Worm (Caenorhabditis elegans) whole organism, young adult: ENCODE results near the gene clc-32.
A peak's percentile ranks its signal among the peaks of the same experiment; 100 is the strongest.

ENCODE experiments used
- B0019.2 ChIP-seq: fragments of 200-800 bp; sonication (Bioruptor generic); conservative IDR thresholded peaks from 2 replicates; pipeline ENCODE4 v1.3.6; 2022; ENCODE audit warnings: missing genetic modification reagents, missing genetic modification characterization, missing compliant biosample characterization
- F39B2.1 ChIP-seq: fragments of 200-800 bp; sonication (Bioruptor generic); IDR thresholded peaks from 2 replicates; pipeline ENCODE4 v1.3.6; 2022; ENCODE audit warnings: missing genetic modification reagents, missing genetic modification characterization, missing compliant biosample characterization
- F52B5.7 ChIP-seq: sonication (generic microtip); optimal IDR thresholded peaks from 2 replicates; lab custom pipeline; 2016; ENCODE audit warnings: mild to moderate bottlenecking, missing genetic modification characterization, missing compliant biosample characterization
- F55B11.4 ChIP-seq: sonication (generic microtip); optimal IDR thresholded peaks from 2 replicates; lab custom pipeline; 2016; ENCODE audit warnings: missing compliant biosample characterization, missing genetic modification characterization, borderline replicate concordance; ENCODE audit not compliant: insufficient read depth
- K11D2.4 ChIP-seq: fragments of 200-800 bp; sonication (Bioruptor generic); IDR thresholded peaks from 2 replicates; pipeline ENCODE4 v1.3.6; 2022; ENCODE audit warnings: missing genetic modification reagents, missing genetic modification characterization, missing compliant biosample characterization
- K12H6.12 ChIP-seq: fragments of 200-800 bp; sonication (Bioruptor generic); optimal IDR thresholded peaks from 2 replicates; lab custom pipeline; 2018; ENCODE audit warnings: mild to moderate bottlenecking, missing genetic modification characterization, missing compliant biosample characterization
- T26A5.8 ChIP-seq: sonication (generic microtip); optimal IDR thresholded peaks from 2 replicates; lab custom pipeline; 2016; ENCODE audit warnings: missing genetic modification characterization, missing compliant biosample characterization
- aptf-2 ChIP-seq: fragments of 200-800 bp; sonication (Bioruptor generic); conservative IDR thresholded peaks from 2 replicates; pipeline ENCODE4 v1.3.6; 2022; ENCODE audit warnings: missing genetic modification reagents, missing genetic modification characterization, missing compliant biosample characterization
- attf-5 ChIP-seq: fragments of 200-800 bp; sonication (Bioruptor generic); optimal IDR thresholded peaks from 2 replicates; lab custom pipeline; 2018; ENCODE audit warnings: mild to moderate bottlenecking, missing genetic modification characterization, missing compliant biosample characterization
- attf-6 ChIP-seq: fragments of 200-800 bp; sonication (Bioruptor generic); IDR thresholded peaks from 2 replicates; pipeline ENCODE4 v1.3.6; 2022; ENCODE audit warnings: missing genetic modification reagents, missing genetic modification characterization, missing compliant biosample characterization
- bed-2 ChIP-seq: fragments of 200-800 bp; sonication (Bioruptor generic); IDR thresholded peaks from 2 replicates; pipeline ENCODE4 v1.3.6; 2022; ENCODE audit warnings: missing genetic modification reagents, missing genetic modification characterization, missing compliant biosample characterization
- cebp-2 ChIP-seq: fragments of 200-800 bp; sonication (Bioruptor generic); IDR thresholded peaks from 2 replicates; pipeline ENCODE4 v1.3.6; 2022; ENCODE audit warnings: missing genetic modification characterization, missing compliant biosample characterization
- ceh-40 ChIP-seq: fragments of 200-800 bp; sonication (Bioruptor generic); IDR thresholded peaks from 2 replicates; pipeline ENCODE4 v1.3.6; 2022; ENCODE audit warnings: missing genetic modification characterization, missing compliant biosample characterization
- ceh-79 ChIP-seq: sonication (generic microtip); optimal IDR thresholded peaks from 2 replicates; lab custom pipeline; 2017; ENCODE audit warnings: mild to moderate bottlenecking, missing genetic modification characterization, missing compliant biosample characterization
- dox-1 ChIP-seq: fragments of 200-800 bp; sonication (Bioruptor generic); IDR thresholded peaks from 2 replicates; pipeline ENCODE4 v1.3.6; 2022; ENCODE audit warnings: missing genetic modification reagents, missing genetic modification characterization, missing compliant biosample characterization
- dpff-1 ChIP-seq: sonication (generic microtip); optimal IDR thresholded peaks from 2 replicates; lab custom pipeline; 2017; ENCODE audit warnings: mild to moderate bottlenecking, missing genetic modification characterization, missing compliant biosample characterization
- egl-44 ChIP-seq: fragments of 200-800 bp; sonication (Bioruptor generic); IDR thresholded peaks from 2 replicates; pipeline ENCODE4 v1.3.6; 2022; ENCODE audit warnings: missing genetic modification reagents, missing genetic modification characterization, missing compliant biosample characterization
- ekl-4 ChIP-seq: fragments of 200-800 bp; sonication (Bioruptor generic); IDR thresholded peaks from 2 replicates; pipeline ENCODE4 v1.3.6; 2022; ENCODE audit warnings: missing genetic modification reagents, missing genetic modification characterization, missing compliant biosample characterization
- hsf-1 ChIP-seq: fragments of 200-800 bp; sonication (Bioruptor generic); IDR thresholded peaks from 2 replicates; pipeline ENCODE4 v1.3.6; 2022; ENCODE audit warnings: missing genetic modification reagents, missing genetic modification characterization, missing compliant biosample characterization
- let-526 ChIP-seq: fragments of 200-800 bp; sonication (Bioruptor generic); IDR thresholded peaks from 2 replicates; pipeline ENCODE4 v1.3.6; 2022; ENCODE audit warnings: missing genetic modification reagents, missing genetic modification characterization, missing compliant biosample characterization
- lin-40 ChIP-seq: sonication (generic microtip); optimal IDR thresholded peaks from 2 replicates; lab custom pipeline; 2016; ENCODE audit warnings: missing genetic modification characterization, mild to moderate bottlenecking, missing compliant biosample characterization, missing genotype, missing genetic modification reagents
- madf-6 ChIP-seq: fragments of 200-800 bp; sonication (Bioruptor generic); IDR thresholded peaks from 2 replicates; pipeline ENCODE4 v1.3.6; 2022; ENCODE audit warnings: missing genetic modification reagents, missing genetic modification characterization, missing compliant biosample characterization
- nfyb-1 ChIP-seq: fragments of 200-800 bp; sonication (Bioruptor generic); IDR thresholded peaks from 2 replicates; pipeline ENCODE4 v1.3.6; 2022; ENCODE audit warnings: missing genetic modification reagents, missing genetic modification characterization, missing compliant biosample characterization
- nhr-80 ChIP-seq: sonication (generic microtip); optimal IDR thresholded peaks from 2 replicates; lab custom pipeline; 2016; ENCODE audit warnings: missing genetic modification characterization, missing compliant biosample characterization
- nhr-90 ChIP-seq: sonication (generic microtip); optimal IDR thresholded peaks from 2 replicates; lab custom pipeline; 2016; ENCODE audit warnings: missing genotype, mild to moderate bottlenecking, missing genetic modification characterization, missing compliant biosample characterization
- rpc-1 ChIP-seq, 2 experiments: fragments of 150-350 bp in 1 of 2; sonication (generic microtip) in 1 of 2; optimal IDR thresholded peaks; 2 replicates each; lab custom pipeline; 2014 to 2018; ENCODE audit warnings: missing biosample characterization in 1 of 2, missing genetic modification characterization in 1 of 2, missing genetic modification reagents in 1 of 2, missing genotype in 1 of 2
- sdz-38 ChIP-seq: sonication (generic microtip); optimal IDR thresholded peaks from 2 replicates; lab custom pipeline; 2016; ENCODE audit warnings: missing genotype, missing genetic modification characterization, missing compliant biosample characterization
- snpc-1.3 ChIP-seq: sonication (generic microtip); optimal IDR thresholded peaks from 2 replicates; lab custom pipeline; 2017; ENCODE audit warnings: missing genetic modification characterization, mild to moderate bottlenecking, missing compliant biosample characterization, antibody characterized with exemption, moderate library complexity, missing genotype, missing genetic modification reagents; ENCODE audit not compliant: insufficient read depth
- snpc-4 ChIP-seq, 5 experiments: fragments of 150-350 bp in 1 of 5; sonication (generic microtip) in 4 of 5; optimal IDR thresholded peaks; 2 replicates each; lab custom pipeline; 2014 to 2018; ENCODE audit warnings: missing genetic modification characterization in 5 of 5, missing biosample characterization in 3 of 5, antibody characterized with exemption in 2 of 5, mild to moderate bottlenecking in 2 of 5, missing compliant biosample characterization in 2 of 5, missing genotype in 2 of 5, moderate library complexity in 2 of 5, missing genetic modification reagents in 1 of 5
- tbp1 ChIP-seq: fragments of 200-800 bp; sonication (Bioruptor generic); optimal IDR thresholded peaks from 2 replicates; lab custom pipeline; 2018; ENCODE audit warnings: mild to moderate bottlenecking, missing genetic modification characterization, missing compliant biosample characterization
- tbx-9 ChIP-seq: sonication (generic microtip); optimal IDR thresholded peaks from 2 replicates; lab custom pipeline; 2016; ENCODE audit warnings: borderline replicate concordance, missing genetic modification characterization, inconsistent platforms, missing compliant biosample characterization
- zfh-2 ChIP-seq: fragments of 200-800 bp; sonication (Bioruptor generic); conservative IDR thresholded peaks from 2 replicates; pipeline ENCODE4 v1.3.6; 2022; ENCODE audit warnings: missing genetic modification reagents, missing genetic modification characterization, missing compliant biosample characterization
- zim-3 ChIP-seq: sonication (generic microtip); optimal IDR thresholded peaks from 2 replicates; lab custom pipeline; 2017; ENCODE audit warnings: mild to moderate bottlenecking, missing genetic modification characterization, moderate library complexity, missing compliant biosample characterization
- ztf-26 ChIP-seq: sonication (generic microtip); optimal IDR thresholded peaks from 2 replicates; lab custom pipeline; 2017; ENCODE audit warnings: missing genetic modification characterization, missing compliant biosample characterization
- ztf-28 ChIP-seq: fragments of 200-800 bp; sonication (Bioruptor generic); IDR thresholded peaks from 2 replicates; pipeline ENCODE4 v1.3.6; 2022; ENCODE audit warnings: missing genetic modification reagents, missing genetic modification characterization, missing compliant biosample characterization
- ztf-6 ChIP-seq: fragments of 200-800 bp; sonication (Bioruptor generic); IDR thresholded peaks from 2 replicates; pipeline ENCODE4 v1.3.6; 2022; ENCODE audit warnings: missing genetic modification reagents, missing genetic modification characterization, missing compliant biosample characterization

clc-32 gene

ce11 chrV:16180350-16180749 lies 39.4 kb upstream of the clc-32 start, which contains the start of gene str-106:
str-106 (plus strand) TSS chrV:16180650.
- no peak for TF ChIP-seq dpff-1 (tag; lab: Kevin White, UChicago)

- no peak for TF ChIP-seq madf-6
- TF ChIP-seq nhr-90 (tag; lab: Kevin White, UChicago): no peak
- no peak for TF ChIP-seq ztf-28 (GFP tag; lab: Robert Waterston, UW)
- TF ChIP-seq tbp1 (GFP tag; lab: Kevin White, UChicago): no peak
- TF ChIP-seq B0019.2: no peak
- TF ChIP-seq ceh-40 (GFP tag; lab: Robert Waterston, UW): no peak
- TF ChIP-seq lin-40 (tag; lab: Kevin White, UChicago): no peak
- TF ChIP-seq F55B11.4 (tag; lab: Kevin White, UChicago): no peak
- no peak for TF ChIP-seq snpc-4 (GFP tag; optimal IDR thresholded peaks at IDR 0.05; lab: Kevin White, UChicago)
- TF ChIP-seq snpc-4 (tag; optimal IDR thresholded peaks at IDR 0.05; lab: Kevin White, UChicago): no peak
- TF ChIP-seq snpc-1.3 (tag; lab: Kevin White, UChicago): no peak
- no peak for TF ChIP-seq zfh-2 (GFP tag; lab: Robert Waterston, UW)
- TF ChIP-seq F52B5.7: no peak
- TF ChIP-seq attf-6 (GFP tag; lab: Robert Waterston, UW): no peak
- no peak for TF ChIP-seq let-526
- no peak for TF ChIP-seq dox-1
- TF ChIP-seq T26A5.8: no peak
- no peak for TF ChIP-seq tbx-9 (tag; lab: Kevin White, UChicago)
- TF ChIP-seq bed-2 (GFP tag; lab: Robert Waterston, UW): no peak
- TF ChIP-seq ztf-26: no peak
- no peak for TF ChIP-seq ztf-6 (GFP tag; lab: Robert Waterston, UW)
Measured at ce11 chrV:16175757-16176156, 34.8 kb upstream of the clc-32 start, which contains the start of gene cyp-33D1. cyp-33D1 (minus strand) TSS chrV:16175857.

ce11 chrV:16175227-16175626 lies 34.3 kb upstream of the clc-32 start:
- peak; percentile 32 for TF ChIP-seq nhr-80 (tag; lab: Kevin White, UChicago)
- TF ChIP-seq nfyb-1 (GFP tag; lab: Robert Waterston, UW): no peak
- no peak for TF ChIP-seq T26A5.8
- TF ChIP-seq ceh-79 (tag; lab: Kevin White, UChicago): no peak

ce11 chrV:16174109-16174508 lies 33.1 kb upstream of the clc-32 start:
- TF ChIP-seq T26A5.8: no peak
- TF ChIP-seq zim-3 (tag; lab: Kevin White, UChicago): no peak
- TF ChIP-seq K12H6.12 (tag; lab: Kevin White, UChicago): no peak
- TF ChIP-seq F39B2.1 (GFP tag; lab: Robert Waterston, UW): no peak

- TF ChIP-seq ekl-4 (GFP tag; lab: Robert Waterston, UW): no peak
- no peak for TF ChIP-seq dpff-1 (tag; lab: Kevin White, UChicago)
- TF ChIP-seq ceh-79 (tag; lab: Kevin White, UChicago): no peak
- no peak for TF ChIP-seq tbx-9 (tag; lab: Kevin White, UChicago)
- TF ChIP-seq rpc-1 (optimal IDR thresholded peaks at IDR 0.05; lab: Kevin White, UChicago): no peak
- TF ChIP-seq rpc-1 (tag; optimal IDR thresholded peaks at IDR 0.05; lab: Kevin White, UChicago): no peak
- TF ChIP-seq hsf-1 (GFP tag; lab: Robert Waterston, UW): no peak
- TF ChIP-seq attf-5 (GFP tag; lab: Kevin White, UChicago): no peak
- no peak for TF ChIP-seq cebp-2 (GFP tag; lab: Robert Waterston, UW)
- no peak for TF ChIP-seq aptf-2 (GFP tag; lab: Robert Waterston, UW)
- TF ChIP-seq F39B2.1 (GFP tag; lab: Robert Waterston, UW): no peak
- no peak for TF ChIP-seq sdz-38 (tag; lab: Kevin White, UChicago)
- TF ChIP-seq egl-44: no peak
- no peak for TF ChIP-seq nhr-90 (tag; lab: Kevin White, UChicago)
- no peak for TF ChIP-seq K11D2.4 (GFP tag; lab: Robert Waterston, UW)
- TF ChIP-seq, all 124 proteins: peak for 0
Measured at ce11 chrV:16171721-16172120, 30.8 kb upstream of the clc-32 start, which contains the start of gene K05D4.9. K05D4.9 (minus strand) TSS chrV:16171821.
